Worm (Caenorhabditis elegans) whole organism, L2 larva: ENCODE data around the gene F54B11.5.

ENCODE experiments used
- F13H6.1 ChIP-seq: sonication (generic microtip); optimal IDR thresholded peaks from 2 replicates; lab custom pipeline; 2016; ENCODE audit warnings: missing genetic modification characterization, missing compliant biosample characterization
- R02D3.7 ChIP-seq: fragments of 150-350 bp; optimal IDR thresholded peaks from 2 replicates; lab custom pipeline; 2014; ENCODE audit warnings: missing biosample characterization, missing genetic modification characterization
- alr-1 ChIP-seq: fragments of 150-350 bp; optimal IDR thresholded peaks from 2 replicates; lab custom pipeline; 2014; ENCODE audit warnings: missing biosample characterization, missing genetic modification characterization
- blmp-1 ChIP-seq: sonication (generic microtip); optimal IDR thresholded peaks from 2 replicates; lab custom pipeline; 2017; ENCODE audit warnings: missing genetic modification characterization, mild to moderate bottlenecking, missing compliant biosample characterization, antibody characterized with exemption, moderate library complexity; ENCODE audit not compliant: insufficient read depth
- ceh-16 ChIP-seq: fragments of 150-350 bp; optimal IDR thresholded peaks from 2 replicates; lab custom pipeline; 2014; ENCODE audit warnings: missing biosample characterization, missing genetic modification characterization
- ceh-82 ChIP-seq: fragments of 150-350 bp; optimal IDR thresholded peaks from 2 replicates; lab custom pipeline; 2014; ENCODE audit warnings: missing biosample characterization, missing genetic modification characterization
- crh-2 ChIP-seq: sonication (generic microtip); optimal IDR thresholded peaks from 2 replicates; lab custom pipeline; 2017; ENCODE audit warnings: missing biosample characterization, missing genetic modification characterization
- egl-27 ChIP-seq: sonication (generic microtip); optimal IDR thresholded peaks from 3 replicates; lab custom pipeline; 2017; ENCODE audit warnings: missing biosample characterization, missing genetic modification reagents, missing genetic modification characterization
- elt-1 ChIP-seq: fragments of 150-350 bp; optimal IDR thresholded peaks from 2 replicates; lab custom pipeline; 2014; ENCODE audit warnings: missing biosample characterization, missing genetic modification characterization
- fos-1 ChIP-seq: fragments of 150-350 bp; optimal IDR thresholded peaks from 2 replicates; lab custom pipeline; 2014; ENCODE audit warnings: missing biosample characterization, missing genetic modification characterization
- lin-13 ChIP-seq: fragments of 150-350 bp; optimal IDR thresholded peaks from 2 replicates; lab custom pipeline; 2014; ENCODE audit warnings: missing biosample characterization, missing genetic modification reagents, missing genetic modification characterization
- lsy-2 ChIP-seq, 2 experiments: fragments of 150-350 bp in 1 of 2; sonication (generic microtip) in 1 of 2; optimal IDR thresholded peaks; 2 replicates each; lab custom pipeline; 2014 to 2017; ENCODE audit warnings: missing biosample characterization in 2 of 2, missing genetic modification characterization in 2 of 2
- mdl-1 ChIP-seq, 2 experiments: fragments of 150-350 bp in 1 of 2; sonication (generic microtip) in 1 of 2; optimal IDR thresholded peaks; 2 replicates each; lab custom pipeline; 2017; ENCODE audit warnings: missing biosample characterization in 2 of 2, missing genetic modification characterization in 2 of 2
- nhr-10 ChIP-seq: sonication (generic microtip); optimal IDR thresholded peaks from 2 replicates; lab custom pipeline; 2017; ENCODE audit warnings: missing biosample characterization, missing genetic modification characterization
- nhr-11 ChIP-seq: fragments of 150-350 bp; optimal IDR thresholded peaks from 2 replicates; lab custom pipeline; 2014; ENCODE audit warnings: missing biosample characterization, missing genetic modification characterization
- nhr-12 ChIP-seq: fragments of 150-350 bp; optimal IDR thresholded peaks from 2 replicates; lab custom pipeline; 2014; ENCODE audit warnings: missing biosample characterization, missing genetic modification characterization
- nhr-129 ChIP-seq: fragments of 150-350 bp; optimal IDR thresholded peaks from 2 replicates; lab custom pipeline; 2014; ENCODE audit warnings: missing biosample characterization, missing genetic modification characterization
- nhr-21 ChIP-seq: fragments of 150-350 bp; optimal IDR thresholded peaks from 2 replicates; lab custom pipeline; 2014; ENCODE audit warnings: missing biosample characterization, missing genetic modification characterization
- nhr-23 ChIP-seq: fragments of 150-350 bp; optimal IDR thresholded peaks from 2 replicates; lab custom pipeline; 2014; ENCODE audit warnings: missing biosample characterization, missing genetic modification reagents, missing genetic modification characterization
- nhr-25 ChIP-seq: fragments of 150-350 bp; sonication (generic microtip); optimal IDR thresholded peaks from 3 replicates; lab custom pipeline; 2014; ENCODE audit warnings: missing biosample characterization, missing genetic modification characterization
- nhr-6 ChIP-seq: fragments of 150-350 bp; optimal IDR thresholded peaks from 2 replicates; lab custom pipeline; 2014; ENCODE audit warnings: missing biosample characterization, missing genetic modification characterization
- peb-1 ChIP-seq: fragments of 150-350 bp; optimal IDR thresholded peaks from 2 replicates; lab custom pipeline; 2014; ENCODE audit warnings: missing biosample characterization, missing genetic modification characterization
- sem-4 ChIP-seq: fragments of 150-350 bp; optimal IDR thresholded peaks from 2 replicates; lab custom pipeline; 2014; ENCODE audit warnings: missing biosample characterization, missing genetic modification reagents, missing genetic modification characterization
- sma-3 ChIP-seq: sonication (generic microtip); optimal IDR thresholded peaks from 2 replicates; lab custom pipeline; 2016; ENCODE audit warnings: missing genetic modification reagents, missing genetic modification characterization, missing compliant biosample characterization
- sma-9 ChIP-seq, 2 experiments: fragments of 150-350 bp in 1 of 2; sonication (generic microtip) in 1 of 2; optimal IDR thresholded peaks; 2 replicates each; lab custom pipeline; 2014 to 2016; ENCODE audit warnings: missing genetic modification characterization in 2 of 2, mild to moderate bottlenecking in 1 of 2, missing biosample characterization in 1 of 2, missing compliant biosample characterization in 1 of 2, missing genetic modification reagents in 1 of 2, moderate library complexity in 1 of 2
- snpc-4 ChIP-seq: fragments of 150-350 bp; optimal IDR thresholded peaks from 2 replicates; lab custom pipeline; 2014; ENCODE audit warnings: missing biosample characterization, missing genetic modification characterization
- unc-39 ChIP-seq: fragments of 150-350 bp; optimal IDR thresholded peaks from 2 replicates; lab custom pipeline; 2014; ENCODE audit warnings: missing biosample characterization, missing genetic modification characterization
- unc-55 ChIP-seq: fragments of 150-350 bp; sonication (generic microtip); optimal IDR thresholded peaks from 3 replicates; lab custom pipeline; 2014; ENCODE audit warnings: missing biosample characterization, missing genetic modification reagents, missing genetic modification characterization
- unc-62 ChIP-seq: fragments of 150-350 bp; optimal IDR thresholded peaks from 2 replicates; lab custom pipeline; 2014; ENCODE audit warnings: missing biosample characterization, missing genetic modification reagents, missing genetic modification characterization
- zag-1 ChIP-seq: fragments of 150-350 bp; optimal IDR thresholded peaks from 2 replicates; lab custom pipeline; 2014; ENCODE audit warnings: missing biosample characterization, missing genetic modification characterization
- ztf-1 ChIP-seq: fragments of 200-800 bp; sonication (Bioruptor generic); conservative IDR thresholded peaks from 2 replicates; pipeline ENCODE4 v1.3.6; 2022; ENCODE audit warnings: missing genetic modification characterization, missing compliant biosample characterization
- ztf-11 ChIP-seq: sonication (generic microtip); optimal IDR thresholded peaks from 2 replicates; lab custom pipeline; 2017; ENCODE audit warnings: missing biosample characterization, missing genetic modification characterization
- ztf-4 ChIP-seq: fragments of 150-350 bp; optimal IDR thresholded peaks from 2 replicates; lab custom pipeline; 2014; ENCODE audit warnings: missing biosample characterization, missing genetic modification characterization

The F54B11.5 gene

ce11 chrX:13558667-13559066 is 37.2 kb downstream of the F54B11.5 start:
- no peak for TF ChIP-seq snpc-4 (tag; lab: Kevin White, UChicago)
- TF ChIP-seq unc-55 (GFP tag; lab: Kevin White, UChicago), result no peak
- TF ChIP-seq zag-1, result no peak
- no peak for TF ChIP-seq ztf-1 (GFP tag; lab: Robert Waterston, UW)
- TF ChIP-seq unc-39 (tag; lab: Kevin White, UChicago), result no peak
- TF ChIP-seq F13H6.1 (tag; lab: Kevin White, UChicago), result peak; percentile 77
- TF ChIP-seq sma-9 (GFP tag; optimal IDR thresholded peaks at IDR 0.05; lab: Kevin White, UChicago), result peak; percentile 39
- TF ChIP-seq sma-9 (tag; optimal IDR thresholded peaks at IDR 0.05; lab: Kevin White, UChicago), result no peak
- no peak for TF ChIP-seq ceh-82 (tag; lab: Kevin White, UChicago)
- TF ChIP-seq egl-27 (tag; lab: Kevin White, UChicago), result no peak

ce11 chrX:13556066-13556465 is 39.8 kb downstream of the F54B11.5 start, which contains the start of gene glb-20:
glb-20 (minus strand) TSS chrX:13556166.
- no peak for TF ChIP-seq sem-4 (tag; lab: Kevin White, UChicago)
- TF ChIP-seq crh-2, result no peak
- TF ChIP-seq zag-1, result no peak
- no peak for TF ChIP-seq lsy-2 (tag; optimal IDR thresholded peaks at IDR 0.05; lab: Kevin White, UChicago)
- TF ChIP-seq ceh-16 (tag; lab: Kevin White, UChicago), result no peak
- no peak for TF ChIP-seq nhr-10 (tag; lab: Kevin White, UChicago)
- TF ChIP-seq nhr-23 (tag; lab: Kevin White, UChicago), result no peak
- TF ChIP-seq R02D3.7 (tag; lab: Kevin White, UChicago), result no peak
- no peak for TF ChIP-seq nhr-12 (tag; lab: Kevin White, UChicago)
- no peak for TF ChIP-seq nhr-6 (tag; lab: Kevin White, UChicago)
- TF ChIP-seq mdl-1 (tag; optimal IDR thresholded peaks at IDR 0.05; lab: Kevin White, UChicago), result no peak
- no peak for TF ChIP-seq nhr-25 (tag; lab: Kevin White, UChicago)
- TF ChIP-seq egl-27 (tag; lab: Kevin White, UChicago), result no peak

DNA sequence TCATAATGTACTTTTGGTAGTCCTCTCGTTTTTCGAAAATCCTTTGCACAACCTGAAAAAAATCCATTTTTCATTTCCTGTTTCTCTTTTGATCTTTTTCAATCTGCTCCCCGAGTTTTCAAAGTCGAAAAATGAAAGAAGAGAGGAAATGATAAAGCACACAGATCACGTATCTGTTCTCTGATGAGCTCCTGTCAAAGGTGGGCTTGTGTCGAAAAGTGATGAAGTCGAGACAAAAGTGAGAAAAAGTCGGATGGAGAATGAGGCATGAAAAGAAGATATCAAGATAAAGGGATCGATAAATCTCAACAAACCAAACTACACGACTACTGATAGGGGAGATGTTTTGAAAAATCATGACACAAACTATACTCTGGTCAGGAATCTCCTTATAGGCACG is 40.8 kb downstream of the F54B11.5 start:
- TF ChIP-seq nhr-21 (tag; lab: Kevin White, UChicago), result no peak
- no peak for TF ChIP-seq ztf-11
- TF ChIP-seq R02D3.7 (tag; lab: Kevin White, UChicago), result no peak
- TF ChIP-seq zag-1, result no peak
- no peak for TF ChIP-seq snpc-4 (tag; lab: Kevin White, UChicago)
- TF ChIP-seq sma-9 (GFP tag; optimal IDR thresholded peaks at IDR 0.05; lab: Kevin White, UChicago), result peak; percentile 64
- no peak for TF ChIP-seq sma-9 (tag; optimal IDR thresholded peaks at IDR 0.05; lab: Kevin White, UChicago)
- no peak for TF ChIP-seq lin-13 (GFP tag; lab: Kevin White, UChicago)
- TF ChIP-seq nhr-11 (tag; lab: Kevin White, UChicago), result no peak
- no peak for TF ChIP-seq ceh-16 (tag; lab: Kevin White, UChicago)
- no peak for TF ChIP-seq fos-1 (tag; lab: Kevin White, UChicago)
- TF ChIP-seq nhr-25 (tag; lab: Kevin White, UChicago), result no peak
- no peak for TF ChIP-seq peb-1
- TF ChIP-seq F13H6.1 (tag; lab: Kevin White, UChicago), result peak; percentile 68
- TF ChIP-seq sma-3 (GFP tag; lab: Kevin White, UChicago), result no peak
- TF ChIP-seq nhr-129 (tag; lab: Kevin White, UChicago), result peak; percentile 61

DNA sequence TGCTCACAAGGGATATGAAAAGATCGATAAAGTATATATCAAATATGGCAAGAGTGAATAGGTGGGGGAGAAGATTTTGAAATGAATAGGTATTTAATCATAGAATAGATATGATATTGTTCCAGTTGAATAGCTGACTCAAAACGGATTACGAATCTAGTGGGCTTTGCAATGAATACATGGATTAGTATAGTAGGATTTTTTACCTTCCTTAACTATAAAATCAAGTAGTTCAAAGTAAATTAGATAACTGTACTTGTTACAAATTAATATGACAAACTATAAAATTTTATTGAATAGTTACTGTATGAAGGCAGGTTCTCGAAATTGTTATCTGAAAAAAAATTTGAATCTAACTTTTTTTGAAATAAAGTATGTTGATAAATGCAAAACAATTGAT is 45.0 kb downstream of the F54B11.5 start, which contains the start of gene odr-1:
Gene odr-1 (minus strand): TSS at position 101 of the 400 bp plus-strand sequence.
- TF ChIP-seq egl-27 (tag; lab: Kevin White, UChicago), result no peak
- no peak for TF ChIP-seq fos-1 (tag; lab: Kevin White, UChicago)
- no peak for TF ChIP-seq snpc-4 (tag; lab: Kevin White, UChicago)
- TF ChIP-seq unc-62 (GFP tag; lab: Kevin White, UChicago), result no peak
- no peak for TF ChIP-seq nhr-23 (tag; lab: Kevin White, UChicago)
- no peak for TF ChIP-seq peb-1
- no peak for TF ChIP-seq R02D3.7 (tag; lab: Kevin White, UChicago)
- TF ChIP-seq unc-55 (GFP tag; lab: Kevin White, UChicago), result no peak
- TF ChIP-seq ztf-4 (tag; lab: Kevin White, UChicago), result no peak
- no peak for TF ChIP-seq nhr-6 (tag; lab: Kevin White, UChicago)
- TF ChIP-seq alr-1 (tag; lab: Kevin White, UChicago), result no peak
- TF ChIP-seq elt-1 (tag; lab: Kevin White, UChicago), result no peak
- no peak for TF ChIP-seq lin-13 (GFP tag; lab: Kevin White, UChicago)
- TF ChIP-seq nhr-11 (tag; lab: Kevin White, UChicago), result no peak
- TF ChIP-seq blmp-1 (tag; lab: Kevin White, UChicago), result no peak
